Fruit fly (Drosophila melanogaster): ENCODE data around the gene Pdk1.

The Pdk1 gene

DNA sequence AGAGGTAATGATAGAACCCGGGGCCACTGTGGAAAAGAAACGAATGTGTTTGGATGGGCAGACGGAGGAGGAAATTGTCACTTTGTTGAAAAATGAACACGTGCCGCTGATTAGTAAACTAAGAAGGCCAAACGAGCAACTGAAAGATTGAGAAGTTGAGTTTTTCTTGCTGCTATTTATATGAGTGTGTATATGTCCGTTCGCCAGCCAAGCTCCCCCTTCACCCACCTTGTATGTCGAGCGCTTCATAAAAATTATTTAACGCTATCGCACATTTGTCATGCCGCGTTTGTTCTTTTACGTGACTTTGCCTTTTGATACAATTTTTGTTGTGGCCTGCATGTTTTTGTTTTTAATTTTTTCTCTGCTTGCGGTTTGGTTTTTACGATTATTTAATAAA lies 37.3 kb upstream of the Pdk1 start:
- TF ChIP-seq CG8281 (tag; optimal IDR thresholded peaks at IDR 0.05), result peak; percentile 72
- TF ChIP-seq HmgZ (tag; optimal IDR thresholded peaks at IDR 0.05), result peak; percentile 46
- peak; percentile 27 for TF ChIP-seq CG13894 (tag; optimal IDR thresholded peaks at IDR 0.05)
- no peak for TF ChIP-seq CG7556 (GFP tag; optimal IDR thresholded peaks at IDR 0.05)
- peak; percentile 45 for TF ChIP-seq Deaf1 (tag; optimal IDR thresholded peaks at IDR 0.05)
- TF ChIP-seq Med (GFP tag), result peak; percentile 84
- no peak for TF ChIP-seq emc (GFP tag; optimal IDR thresholded peaks at IDR 0.05)
- no peak for TF ChIP-seq Drgx (GFP tag; IDR thresholded peaks at IDR 0.05)
- TF ChIP-seq CG15479 (GFP tag; optimal IDR thresholded peaks at IDR 0.05), result no peak
- TF ChIP-seq H15 (GFP tag; IDR thresholded peaks at IDR 0.05), result no peak
- TF ChIP-seq nau (GFP tag; optimal IDR thresholded peaks at IDR 0.05), result peak; percentile 7
- no peak for TF ChIP-seq CG9817 (tag; optimal IDR thresholded peaks at IDR 0.05)
- TF ChIP-seq pan (optimal IDR thresholded peaks at IDR 0.05), result no peak
- peak in 1 of 2 experiments; percentile 55 for TF ChIP-seq pan (GFP tag; optimal IDR thresholded peaks at IDR 0.05 in 1 of 2, IDR thresholded peaks at IDR 0.05 in 1 of 2)
- TF ChIP-seq Sox102F (GFP tag; optimal IDR thresholded peaks at IDR 0.05), result no peak
- no peak for TF ChIP-seq ham (GFP tag; IDR thresholded peaks at IDR 0.05)
- no peak for TF ChIP-seq fd64A (GFP tag; optimal IDR thresholded peaks at IDR 0.05)
- peak; percentile 33 for TF ChIP-seq twi (tag; optimal IDR thresholded peaks at IDR 0.05)
- TF ChIP-seq cwo (GFP tag; optimal IDR thresholded peaks at IDR 0.05), result peak; percentile 98
- no peak for TF ChIP-seq CG4730 (GFP tag; IDR thresholded peaks at IDR 0.05)
- TF ChIP-seq CG7357 (GFP tag; IDR thresholded peaks at IDR 0.05), result no peak
- TF ChIP-seq CG10209 (GFP tag; optimal IDR thresholded peaks at IDR 0.05), result no peak
- TF ChIP-seq CG32532 (GFP tag; IDR thresholded peaks at IDR 0.05), result peak; percentile 11; the same call in 1 of the 2 replicates
- peak; percentile 78 for TF ChIP-seq mirr (GFP tag; optimal IDR thresholded peaks at IDR 0.05)
- TF ChIP-seq oc (tag; optimal IDR thresholded peaks at IDR 0.05), result no peak
- TF ChIP-seq so (GFP tag; IDR thresholded peaks at IDR 0.05), result peak; percentile 74; the same call in 2 of the 3 replicates
- TF ChIP-seq CG12769 (tag; optimal IDR thresholded peaks at IDR 0.05), result peak; percentile 73
- no peak for TF ChIP-seq scrt (GFP tag; optimal IDR thresholded peaks at IDR 0.05)
- TF ChIP-seq sd (tag; optimal IDR thresholded peaks at IDR 0.05), result peak; percentile 86
- peak; percentile 81; the same call in 1 of the 4 replicates for TF ChIP-seq chinmo (GFP tag; IDR thresholded peaks at IDR 0.05; ENCODE audit: partially characterized antibody)
- no peak for TF ChIP-seq CG12942 (GFP tag; optimal IDR thresholded peaks at IDR 0.05)
- TF ChIP-seq Dfd (GFP tag; optimal IDR thresholded peaks at IDR 0.05), result no peak
- no peak for TF ChIP-seq CG15011 (GFP tag; optimal IDR thresholded peaks at IDR 0.05)
- TF ChIP-seq CG34376 (GFP tag; optimal IDR thresholded peaks at IDR 0.05), result peak; percentile 49
- peak; percentile 16 for TF ChIP-seq B-H2 (GFP tag; optimal IDR thresholded peaks at IDR 0.05)
- TF ChIP-seq CG5180 (GFP tag; optimal IDR thresholded peaks at IDR 0.05), result no peak
- TF ChIP-seq D19B (GFP tag; optimal IDR thresholded peaks at IDR 0.05), result peak; percentile 14
- TF ChIP-seq exex (tag; optimal IDR thresholded peaks at IDR 0.05), result peak; percentile 67
- TF ChIP-seq CG2199 (GFP tag; IDR thresholded peaks at IDR 0.05), result peak; percentile 97
- TF ChIP-seq Blimp-1 (GFP tag; optimal IDR thresholded peaks at IDR 0.05), result no peak
- TF ChIP-seq Hey (tag; optimal IDR thresholded peaks at IDR 0.05), result peak; percentile 94
- TF ChIP-seq CG9932 (GFP tag; IDR thresholded peaks at IDR 0.05), result 0 out of 2 replicates have a peak, but pooled peaks have one; percentile 24
- no peak for TF ChIP-seq CG31441 (GFP tag; IDR thresholded peaks at IDR 0.05)
- no peak for TF ChIP-seq stc (GFP tag; IDR thresholded peaks at IDR 0.05)
- TF ChIP-seq CG10543 (GFP tag; optimal IDR thresholded peaks at IDR 0.05), result peak; percentile 61
- TF ChIP-seq pros (GFP tag; optimal IDR thresholded peaks at IDR 0.05), result peak; percentile 57
- TF ChIP-seq CG2120 (GFP tag; optimal IDR thresholded peaks at IDR 0.05), result no peak
- no peak for TF ChIP-seq Kr (GFP tag; optimal IDR thresholded peaks at IDR 0.05)
- TF ChIP-seq vvl (GFP tag; IDR thresholded peaks at IDR 0.05), result no peak
- TF ChIP-seq lab (GFP tag; optimal IDR thresholded peaks at IDR 0.05), result peak; percentile 49

Data from whole organism, embryonic.